Fruit fly (Drosophila melanogaster): ENCODE results near the gene Mkp3.

DNA sequence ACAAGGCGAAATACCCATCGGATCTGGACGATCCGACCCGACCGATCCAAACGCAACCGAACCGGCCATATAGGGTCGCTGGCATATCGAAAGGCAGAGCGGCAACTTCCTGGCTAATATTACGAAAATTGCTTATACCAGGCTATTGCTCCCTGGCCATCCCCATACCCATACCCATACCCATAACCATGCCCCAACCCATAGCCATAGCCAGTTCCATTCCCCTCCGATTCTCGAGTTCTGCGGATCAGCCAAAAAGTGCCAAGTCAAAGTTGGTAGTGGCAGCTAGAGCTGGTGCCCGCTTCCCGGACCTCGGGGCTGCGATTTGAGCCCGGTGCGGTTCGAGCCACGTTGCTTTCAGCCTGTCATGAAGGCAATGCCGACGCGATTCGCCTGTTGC, 45.1 kb downstream of the Mkp3 start:
- TF ChIP-seq Dfd (GFP tag; optimal IDR thresholded peaks at IDR 0.05) (no peak), jim (GFP tag; optimal IDR thresholded peaks at IDR 0.05) (no peak), N (GFP tag; optimal IDR thresholded peaks at IDR 0.05) (no peak), sv (GFP tag; optimal IDR thresholded peaks at IDR 0.05) (no peak), Mio (GFP tag; optimal IDR thresholded peaks at IDR 0.05) (no peak), lola (GFP tag; optimal IDR thresholded peaks at IDR 0.05) (no peak), Hr78 (GFP tag; optimal IDR thresholded peaks at IDR 0.05) (no peak), OdsH (GFP tag; optimal IDR thresholded peaks at IDR 0.05) (no peak), CG32264 (GFP tag; optimal IDR thresholded peaks at IDR 0.05) (no peak), h (GFP tag; optimal IDR thresholded peaks at IDR 0.05) (no peak)

Measured in whole organism, wandering third instar larva.